Worm (Caenorhabditis elegans) whole organism, early embryonic: ENCODE measurements around the gene ZK1098.12.

Experiments
- B0310.2 ChIP-seq: sonication (generic microtip); optimal IDR thresholded peaks from 2 replicates; lab custom pipeline; 2016; ENCODE audit warnings: mild to moderate bottlenecking, missing genetic modification characterization, missing compliant biosample characterization
- F13C5.2 ChIP-seq: sonication (generic microtip); optimal IDR thresholded peaks from 2 replicates; lab custom pipeline; 2017; ENCODE audit warnings: mild to moderate bottlenecking, missing genetic modification characterization, inconsistent platforms, missing compliant biosample characterization
- aly-1 ChIP-seq: sonication (generic microtip); optimal IDR thresholded peaks from 2 replicates; lab custom pipeline; 2016; ENCODE audit warnings: missing genetic modification characterization, missing compliant biosample characterization
- ama-1 ChIP-seq: fragments of 150-350 bp; optimal IDR thresholded peaks from 2 replicates; lab custom pipeline; 2014
- ceh-13 ChIP-seq: fragments of 200-800 bp; sonication (Bioruptor generic); optimal IDR thresholded peaks from 2 replicates; lab custom pipeline; 2018; ENCODE audit warnings: mild to moderate bottlenecking, missing genetic modification characterization, missing compliant biosample characterization
- ceh-36 ChIP-seq: sonication (generic microtip); optimal IDR thresholded peaks from 2 replicates; lab custom pipeline; 2016; ENCODE audit warnings: missing genetic modification characterization, inconsistent platforms, missing compliant biosample characterization
- ets-7 ChIP-seq: sonication (generic microtip); optimal IDR thresholded peaks from 2 replicates; lab custom pipeline; 2016; ENCODE audit warnings: missing genotype, missing genetic modification characterization, missing compliant biosample characterization
- flt-1 ChIP-seq: fragments of 200-800 bp; sonication (Bioruptor generic); IDR thresholded peaks from 2 replicates; pipeline ENCODE4 v1.3.6; 2022; ENCODE audit warnings: missing genetic modification characterization, missing compliant biosample characterization
- hmg-4 ChIP-seq: fragments of 200-800 bp; sonication (Bioruptor generic); optimal IDR thresholded peaks from 2 replicates; lab custom pipeline; 2018; ENCODE audit warnings: mild to moderate bottlenecking, missing genetic modification characterization, missing compliant biosample characterization
- hnd-1 ChIP-seq: sonication (generic microtip); optimal IDR thresholded peaks from 2 replicates; lab custom pipeline; 2016; ENCODE audit warnings: missing genetic modification characterization, missing compliant biosample characterization
- scrt-1 ChIP-seq: fragments of 200-800 bp; sonication (Bioruptor generic); IDR thresholded peaks from 2 replicates; pipeline ENCODE4 v1.3.6; 2022; ENCODE audit warnings: missing genetic modification characterization, missing compliant biosample characterization
- sea-1 ChIP-seq: fragments of 200-800 bp; sonication (Bioruptor generic); conservative IDR thresholded peaks from 2 replicates; pipeline ENCODE4 v1.3.6; 2022; ENCODE audit warnings: missing genetic modification characterization, missing compliant biosample characterization
- tbx-11 ChIP-seq: fragments of 200-800 bp; sonication (Bioruptor generic); IDR thresholded peaks from 2 replicates; pipeline ENCODE4 v1.3.6; 2022; ENCODE audit warnings: missing genetic modification characterization, missing compliant biosample characterization
- tra-4 ChIP-seq: sonication (generic microtip); optimal IDR thresholded peaks from 2 replicates; lab custom pipeline; 2017; ENCODE audit warnings: missing genetic modification characterization, missing compliant biosample characterization

DNA sequence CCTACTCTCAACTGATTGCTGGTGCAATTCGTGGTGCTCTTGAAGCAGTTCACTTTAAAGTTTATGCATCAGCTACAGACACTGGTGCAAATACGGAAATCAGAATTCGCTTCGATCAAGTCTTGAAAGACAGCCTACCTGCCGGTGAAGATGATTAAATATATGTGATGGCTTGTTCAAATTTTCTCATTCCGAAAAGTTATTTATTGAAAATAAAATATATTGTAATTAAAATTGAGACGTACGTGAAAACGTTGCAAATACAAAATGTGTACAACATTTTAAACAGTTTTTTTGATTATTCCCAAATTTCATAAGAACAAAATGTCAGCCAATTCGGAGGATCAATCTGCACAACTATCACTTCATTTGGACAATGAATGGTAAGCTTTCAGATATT lies 18.1 kb upstream of the ZK1098.12 start, which contains the start of gene ZK1098.6:
- TF ChIP-seq ama-1 (no peak), flt-1 (GFP tag; lab: Robert Waterston, UW) (no peak), ets-7 (tag; lab: Kevin White, UChicago) (no peak), ceh-13 (GFP tag; lab: Kevin White, UChicago) (no peak), aly-1 (tag; lab: Kevin White, UChicago) (no peak), tra-4 (no peak), scrt-1 (GFP tag; lab: Robert Waterston, UW) (no peak), hnd-1 (no peak), B0310.2 (tag; lab: Kevin White, UChicago) (no peak), F13C5.2 (no peak), sea-1 (GFP tag; lab: Robert Waterston, UW) (no peak), ceh-36 (tag; lab: Kevin White, UChicago) (no peak), tbx-11 (no peak), hmg-4 (GFP tag; lab: Kevin White, UChicago) (no peak)
